Worm (Caenorhabditis elegans) whole organism, late embryonic: ENCODE measurements around the gene hpo-10.

Experiments used
- C08G9.2 ChIP-seq: sonication (generic microtip); optimal IDR thresholded peaks from 2 replicates; lab custom pipeline; 2016; ENCODE audit warnings: mild to moderate bottlenecking, missing genetic modification characterization, moderate library complexity, missing compliant biosample characterization
- C38D4.7 ChIP-seq: fragments of 200-800 bp; sonication (Bioruptor generic); optimal IDR thresholded peaks from 2 replicates; lab custom pipeline; 2018; ENCODE audit warnings: mild to moderate bottlenecking, missing genetic modification characterization, moderate library complexity, missing compliant biosample characterization
- K02D7.2 ChIP-seq: sonication (generic microtip); optimal IDR thresholded peaks from 2 replicates; lab custom pipeline; 2017; ENCODE audit warnings: mild to moderate bottlenecking, missing genetic modification characterization, missing compliant biosample characterization
- K09A11.1 ChIP-seq: sonication (generic microtip); optimal IDR thresholded peaks from 2 replicates; lab custom pipeline; 2017; ENCODE audit warnings: antibody characterized with exemption, mild to moderate bottlenecking, missing genetic modification characterization, missing compliant biosample characterization; ENCODE audit not compliant: insufficient read depth
- Y22D7AL.16 ChIP-seq: sonication (generic microtip); optimal IDR thresholded peaks from 2 replicates; lab custom pipeline; 2016; ENCODE audit warnings: missing genetic modification characterization, missing compliant biosample characterization
- ama-1 ChIP-seq: fragments of 150-350 bp; optimal IDR thresholded peaks from 2 replicates; lab custom pipeline; 2014
- ceh-18 ChIP-seq: sonication (generic microtip); optimal IDR thresholded peaks from 2 replicates; lab custom pipeline; 2016; ENCODE audit warnings: missing genetic modification characterization, missing compliant biosample characterization
- ceh-19 ChIP-seq: fragments of 200-800 bp; sonication (Bioruptor generic); optimal IDR thresholded peaks from 2 replicates; lab custom pipeline; 2018; ENCODE audit warnings: mild to moderate bottlenecking, missing genetic modification characterization, missing compliant biosample characterization
- ceh-2 ChIP-seq: sonication (generic microtip); optimal IDR thresholded peaks from 2 replicates; lab custom pipeline; 2016; ENCODE audit warnings: missing genotype, missing genetic modification characterization, missing compliant biosample characterization
- ceh-22 ChIP-seq: sonication (generic microtip); optimal IDR thresholded peaks from 2 replicates; lab custom pipeline; 2017; ENCODE audit warnings: missing biosample characterization, missing genetic modification characterization
- ceh-24 ChIP-seq: sonication (generic microtip); optimal IDR thresholded peaks from 2 replicates; lab custom pipeline; 2016; ENCODE audit warnings: mild to moderate bottlenecking, missing genetic modification characterization, missing compliant biosample characterization
- ceh-30 ChIP-seq: fragments of 150-350 bp; optimal IDR thresholded peaks from 2 replicates; lab custom pipeline; 2014; ENCODE audit warnings: missing biosample characterization, missing genetic modification characterization
- ceh-31 ChIP-seq: sonication (generic microtip); optimal IDR thresholded peaks from 2 replicates; lab custom pipeline; 2016; ENCODE audit warnings: missing genetic modification characterization, missing compliant biosample characterization
- ceh-34 ChIP-seq: sonication (generic microtip); optimal IDR thresholded peaks from 2 replicates; lab custom pipeline; 2016; ENCODE audit warnings: mild to moderate bottlenecking, missing genetic modification characterization, missing compliant biosample characterization
- ceh-48 ChIP-seq: sonication (generic microtip); optimal IDR thresholded peaks from 2 replicates; lab custom pipeline; 2016; ENCODE audit warnings: missing genetic modification characterization, inconsistent platforms, missing compliant biosample characterization
- ceh-6 ChIP-seq: fragments of 200-800 bp; sonication (Bioruptor generic); optimal IDR thresholded peaks from 2 replicates; lab custom pipeline; 2018; ENCODE audit warnings: mild to moderate bottlenecking, missing genetic modification characterization, missing compliant biosample characterization
- ceh-9 ChIP-seq: sonication (generic microtip); optimal IDR thresholded peaks from 2 replicates; lab custom pipeline; 2016; ENCODE audit warnings: mild to moderate bottlenecking, missing genetic modification characterization, inconsistent platforms, missing compliant biosample characterization
- che-1 ChIP-seq: sonication (generic microtip); optimal IDR thresholded peaks from 2 replicates; lab custom pipeline; 2016; ENCODE audit warnings: mild to moderate bottlenecking, missing genetic modification characterization, missing compliant biosample characterization
- elt-2 ChIP-seq: sonication (generic microtip); optimal IDR thresholded peaks from 2 replicates; lab custom pipeline; 2016; ENCODE audit warnings: missing genetic modification reagents, missing genetic modification characterization, missing compliant biosample characterization
- elt-4 ChIP-seq: sonication (generic microtip); optimal IDR thresholded peaks from 2 replicates; lab custom pipeline; 2016; ENCODE audit warnings: missing genetic modification characterization, missing compliant biosample characterization
- eyg-1 ChIP-seq: sonication (generic microtip); optimal IDR thresholded peaks from 2 replicates; lab custom pipeline; 2016; ENCODE audit warnings: missing genotype, missing genetic modification characterization, missing compliant biosample characterization
- fax-1 ChIP-seq: sonication (generic microtip); optimal IDR thresholded peaks from 2 replicates; lab custom pipeline; 2016; ENCODE audit warnings: missing genotype, missing genetic modification characterization, missing compliant biosample characterization
- fkh-10 ChIP-seq: fragments of 150-350 bp; optimal IDR thresholded peaks from 2 replicates; lab custom pipeline; 2014; ENCODE audit warnings: missing biosample characterization, missing genetic modification reagents, missing genetic modification characterization
- fkh-6 ChIP-seq: sonication (generic microtip); optimal IDR thresholded peaks from 2 replicates; lab custom pipeline; 2016; ENCODE audit warnings: missing genetic modification characterization, missing compliant biosample characterization
- gmeb-2 ChIP-seq: sonication (generic microtip); optimal IDR thresholded peaks from 2 replicates; lab custom pipeline; 2016; ENCODE audit warnings: missing genetic modification characterization, inconsistent platforms, missing compliant biosample characterization
- hlh-15 ChIP-seq: sonication (generic microtip); optimal IDR thresholded peaks from 2 replicates; lab custom pipeline; 2016; ENCODE audit warnings: missing genetic modification characterization, missing compliant biosample characterization
- hlh-30 ChIP-seq: sonication (generic microtip); optimal IDR thresholded peaks from 2 replicates; lab custom pipeline; 2017; ENCODE audit warnings: antibody characterized with exemption, missing genetic modification characterization, missing compliant biosample characterization; ENCODE audit not compliant: insufficient read depth
- hlh-6 ChIP-seq: sonication (generic microtip); optimal IDR thresholded peaks from 2 replicates; lab custom pipeline; 2016; ENCODE audit warnings: missing genotype, missing genetic modification characterization, missing compliant biosample characterization
- hlh-8 ChIP-seq: sonication (generic microtip); optimal IDR thresholded peaks from 2 replicates; lab custom pipeline; 2016; ENCODE audit warnings: missing genotype, missing genetic modification characterization, missing compliant biosample characterization
- lin-11 ChIP-seq: fragments of 200-800 bp; sonication (Bioruptor generic); optimal IDR thresholded peaks from 2 replicates; lab custom pipeline; 2018; ENCODE audit warnings: mild to moderate bottlenecking, missing genetic modification characterization, missing compliant biosample characterization
- mec-3 ChIP-seq: sonication (generic microtip); optimal IDR thresholded peaks from 2 replicates; lab custom pipeline; 2016; ENCODE audit warnings: borderline replicate concordance, missing genetic modification characterization, missing compliant biosample characterization
- nfya-1 ChIP-seq: sonication (generic microtip); optimal IDR thresholded peaks from 2 replicates; lab custom pipeline; 2017; ENCODE audit warnings: missing genetic modification characterization, mild to moderate bottlenecking, missing compliant biosample characterization, antibody characterized with exemption, moderate library complexity
- nhr-232 ChIP-seq: sonication (generic microtip); optimal IDR thresholded peaks from 2 replicates; lab custom pipeline; 2016; ENCODE audit warnings: missing genetic modification characterization, missing compliant biosample characterization
- odd-2 ChIP-seq: sonication (generic microtip); optimal IDR thresholded peaks from 2 replicates; lab custom pipeline; 2017; ENCODE audit warnings: antibody characterized with exemption, mild to moderate bottlenecking, missing genetic modification characterization, missing compliant biosample characterization
- pat-9 ChIP-seq: fragments of 200-800 bp; sonication (Bioruptor generic); optimal IDR thresholded peaks from 2 replicates; lab custom pipeline; 2018; ENCODE audit warnings: mild to moderate bottlenecking, missing genetic modification characterization, moderate library complexity, missing compliant biosample characterization
- pax-1 ChIP-seq: fragments of 150-350 bp; optimal IDR thresholded peaks from 2 replicates; lab custom pipeline; 2014; ENCODE audit warnings: missing biosample characterization, missing genetic modification characterization
- pha-2 ChIP-seq: sonication (generic microtip); optimal IDR thresholded peaks from 2 replicates; lab custom pipeline; 2017; ENCODE audit warnings: mild to moderate bottlenecking, missing genetic modification characterization, missing compliant biosample characterization
- pqm-1 ChIP-seq: sonication (generic microtip); optimal IDR thresholded peaks from 2 replicates; lab custom pipeline; 2016; ENCODE audit warnings: missing genetic modification characterization, missing compliant biosample characterization
- pros-1 ChIP-seq: fragments of 150-350 bp; optimal IDR thresholded peaks from 2 replicates; lab custom pipeline; 2014; ENCODE audit warnings: missing biosample characterization, missing genetic modification reagents, missing genetic modification characterization
- ref-2 ChIP-seq: sonication (generic microtip); optimal IDR thresholded peaks from 2 replicates; lab custom pipeline; 2016; ENCODE audit warnings: missing genetic modification characterization, missing compliant biosample characterization
- sox-2 ChIP-seq: fragments of 200-800 bp; sonication (Bioruptor generic); IDR thresholded peaks from 2 replicates; pipeline ENCODE4 v1.3.6; 2022; ENCODE audit warnings: missing genetic modification reagents, missing genetic modification characterization, missing compliant biosample characterization
- sox-4 ChIP-seq: sonication (generic microtip); optimal IDR thresholded peaks from 2 replicates; lab custom pipeline; 2017; ENCODE audit warnings: mild to moderate bottlenecking, missing genetic modification characterization, inconsistent platforms, missing compliant biosample characterization
- syd-9 ChIP-seq: sonication (generic microtip); optimal IDR thresholded peaks from 2 replicates; lab custom pipeline; 2016; ENCODE audit warnings: mild to moderate bottlenecking, missing genetic modification characterization, moderate library complexity, missing compliant biosample characterization
- tbx-7 ChIP-seq: sonication (generic microtip); optimal IDR thresholded peaks from 2 replicates; lab custom pipeline; 2016; ENCODE audit warnings: missing genotype, missing genetic modification characterization, missing compliant biosample characterization
- unc-3 ChIP-seq, 2 experiments: fragments of 200-800 bp in 1 of 2; sonication (Bioruptor generic) in 1 of 2; sonication (generic microtip) in 1 of 2; conservative IDR thresholded peaks in 1 of 2; optimal IDR thresholded peaks in 1 of 2; 2 replicates each; pipeline versions ENCODE4 v1.3.6 to Lab custom; 2016 to 2022; ENCODE audit warnings: missing compliant biosample characterization in 2 of 2, missing genetic modification characterization in 2 of 2, missing genetic modification reagents in 1 of 2
- unc-42 ChIP-seq: sonication (generic microtip); optimal IDR thresholded peaks from 2 replicates; lab custom pipeline; 2016; ENCODE audit warnings: missing genotype, missing genetic modification characterization, missing compliant biosample characterization
- unc-55 ChIP-seq: sonication (generic microtip); optimal IDR thresholded peaks from 2 replicates; lab custom pipeline; 2017; ENCODE audit warnings: missing biosample characterization, missing genetic modification reagents, missing genetic modification characterization
- unc-86 ChIP-seq: sonication (generic microtip); optimal IDR thresholded peaks from 2 replicates; lab custom pipeline; 2016; ENCODE audit warnings: missing genetic modification characterization, missing compliant biosample characterization
- ztf-16 ChIP-seq: sonication (generic microtip); optimal IDR thresholded peaks from 2 replicates; lab custom pipeline; 2017; ENCODE audit warnings: missing genetic modification characterization, missing compliant biosample characterization

The hpo-10 gene

DNA sequence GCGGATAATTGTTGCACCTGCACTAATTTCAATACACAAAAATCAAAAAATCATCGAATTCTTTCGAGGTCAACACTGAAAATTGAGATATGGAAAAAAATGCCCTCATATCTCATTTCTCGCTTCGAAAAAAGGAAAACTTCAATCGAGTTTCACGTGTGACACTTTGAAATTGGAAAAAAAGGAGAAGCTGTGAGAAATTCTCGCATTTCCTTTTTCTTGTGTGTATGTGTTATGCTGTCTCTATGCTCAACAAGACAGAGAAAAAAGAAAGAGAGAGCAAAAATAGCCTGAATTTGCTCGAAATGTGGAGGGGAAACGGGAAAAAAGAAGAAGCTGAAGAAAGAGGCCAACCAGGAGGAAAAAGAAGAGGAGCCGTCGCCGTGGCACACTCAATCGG, 32.9 kb upstream of the hpo-10 start:
- TF ChIP-seq pax-1 (no peak), tbx-7 (tag; lab: Kevin White, UChicago) (no peak), ztf-16 (tag; lab: Kevin White, UChicago) (no peak), ceh-9 (tag; lab: Kevin White, UChicago) (no peak), ceh-18 (peak; percentile 0), ceh-24 (tag; lab: Kevin White, UChicago) (no peak), pqm-1 (tag; lab: Kevin White, UChicago) (no peak), nfya-1 (tag; lab: Kevin White, UChicago) (no peak), unc-42 (tag; lab: Kevin White, UChicago) (peak; percentile 38), nhr-232 (tag; lab: Kevin White, UChicago) (no peak), sox-2 (GFP tag; lab: Robert Waterston, UW) (no peak)

DNA sequence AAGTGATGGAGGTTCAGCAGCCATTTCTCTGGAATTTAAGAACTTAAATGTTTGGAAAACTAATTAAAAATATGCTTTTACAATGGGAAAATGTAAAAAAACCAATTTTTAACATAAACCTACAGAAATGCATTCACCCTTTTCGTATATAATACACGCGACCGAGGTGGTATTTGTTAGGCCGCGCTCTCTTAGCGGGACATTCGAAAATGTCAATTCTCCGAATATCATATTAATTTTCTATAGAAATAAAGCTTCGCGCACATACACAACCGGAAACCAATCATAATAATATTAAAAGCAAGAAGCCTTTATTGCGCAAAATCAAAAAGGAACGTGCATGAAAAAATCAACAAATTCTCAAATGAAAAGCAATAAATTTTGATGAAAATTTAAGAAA, 26.0 kb upstream of the hpo-10 start, which contains the start of gene ddx-23:
ddx-23 (minus strand) TSS at position 30 of the 400 bp plus-strand sequence.
- TF ChIP-seq ceh-9 (tag; lab: Kevin White, UChicago): no peak
- peak; percentile 34 for TF ChIP-seq unc-42 (tag; lab: Kevin White, UChicago)
- no peak for TF ChIP-seq elt-4
- TF ChIP-seq ceh-19: no peak
- TF ChIP-seq tbx-7 (tag; lab: Kevin White, UChicago): no peak
- no peak for TF ChIP-seq lin-11 (tag; lab: Kevin White, UChicago)
- no peak for TF ChIP-seq unc-55 (GFP tag; lab: Kevin White, UChicago)
- no peak for TF ChIP-seq nfya-1 (tag; lab: Kevin White, UChicago)
- TF ChIP-seq ceh-6 (GFP tag; lab: Kevin White, UChicago): no peak
- TF ChIP-seq odd-2 (tag; lab: Kevin White, UChicago): no peak
- no peak for TF ChIP-seq unc-3 (GFP tag; conservative IDR thresholded peaks at IDR 0.05; lab: Robert Waterston, UW)
- TF ChIP-seq unc-3 (tag; optimal IDR thresholded peaks at IDR 0.05; lab: Kevin White, UChicago): no peak
- no peak for TF ChIP-seq pat-9 (tag; lab: Kevin White, UChicago)
- no peak for TF ChIP-seq ceh-34 (tag; lab: Kevin White, UChicago)
- TF ChIP-seq hlh-30 (tag; lab: Kevin White, UChicago): no peak
- TF ChIP-seq sox-4 (tag; lab: Kevin White, UChicago): no peak
- no peak for TF ChIP-seq gmeb-2 (tag; lab: Kevin White, UChicago)
- TF ChIP-seq unc-86: no peak
- no peak for TF ChIP-seq pax-1
- no peak for TF ChIP-seq fkh-6
- TF ChIP-seq ceh-2 (tag; lab: Kevin White, UChicago): no peak
- no peak for TF ChIP-seq ceh-48 (tag; lab: Kevin White, UChicago)
- TF ChIP-seq sox-2 (GFP tag; lab: Robert Waterston, UW): no peak
- TF ChIP-seq C08G9.2 (tag; lab: Kevin White, UChicago): no peak
- TF ChIP-seq eyg-1 (tag; lab: Kevin White, UChicago): no peak
- TF ChIP-seq hlh-15 (tag; lab: Kevin White, UChicago): no peak
- TF ChIP-seq ref-2 (tag; lab: Kevin White, UChicago): no peak
- no peak for TF ChIP-seq ceh-30 (tag; lab: Kevin White, UChicago)
- TF ChIP-seq nhr-232 (tag; lab: Kevin White, UChicago): no peak
- TF ChIP-seq hlh-6: no peak
- peak; percentile 7 for TF ChIP-seq hlh-8 (tag; lab: Kevin White, UChicago)
- TF ChIP-seq che-1 (tag; lab: Kevin White, UChicago): no peak
- peak; percentile 11 for TF ChIP-seq elt-2 (tag; lab: Kevin White, UChicago)
- no peak for TF ChIP-seq ama-1 (lab: Kevin White, UChicago)
- TF ChIP-seq pqm-1 (tag; lab: Kevin White, UChicago): no peak
- no peak for TF ChIP-seq pros-1 (tag; lab: Kevin White, UChicago)
- peak; percentile 70 for TF ChIP-seq ceh-31 (tag; lab: Kevin White, UChicago)
- TF ChIP-seq K02D7.2 (tag; lab: Kevin White, UChicago): no peak
- no peak for TF ChIP-seq ceh-22 (tag; lab: Kevin White, UChicago)
- TF ChIP-seq ceh-18: no peak
- TF ChIP-seq Y22D7AL.16 (tag; lab: Kevin White, UChicago): no peak
- no peak for TF ChIP-seq pha-2
- TF ChIP-seq syd-9 (tag; lab: Kevin White, UChicago): no peak
- no peak for TF ChIP-seq mec-3 (tag; lab: Kevin White, UChicago)
- peak; percentile 7 for TF ChIP-seq fax-1 (tag; lab: Kevin White, UChicago)
- TF ChIP-seq K09A11.1 (tag; lab: Kevin White, UChicago): no peak
- TF ChIP-seq C38D4.7 (GFP tag; lab: Kevin White, UChicago): no peak
- TF ChIP-seq ceh-24 (tag; lab: Kevin White, UChicago): no peak
- TF ChIP-seq fkh-10 (GFP tag; lab: Kevin White, UChicago): no peak
